Worm (Caenorhabditis elegans) whole organism, young adult: ENCODE data around the gene pqn-63.

Experiments
- B0261.1 ChIP-seq: sonication (generic microtip); optimal IDR thresholded peaks from 2 replicates; lab custom pipeline; 2016; ENCODE audit warnings: mild to moderate bottlenecking, missing genetic modification characterization, moderate library complexity, missing compliant biosample characterization
- F39B2.1 ChIP-seq: fragments of 200-800 bp; sonication (Bioruptor generic); IDR thresholded peaks from 2 replicates; pipeline ENCODE4 v1.3.6; 2022; ENCODE audit warnings: missing genetic modification reagents, missing genetic modification characterization, missing compliant biosample characterization
- ZK185.1 ChIP-seq: sonication (generic microtip); optimal IDR thresholded peaks from 2 replicates; lab custom pipeline; 2016; ENCODE audit warnings: mild to moderate bottlenecking, missing genetic modification characterization, missing compliant biosample characterization; ENCODE audit not compliant: poor library complexity, severe bottlenecking
- hlh-12 ChIP-seq: sonication (generic microtip); optimal IDR thresholded peaks from 2 replicates; lab custom pipeline; 2016; ENCODE audit warnings: missing genetic modification characterization, missing compliant biosample characterization
- nhr-80 ChIP-seq: sonication (generic microtip); optimal IDR thresholded peaks from 2 replicates; lab custom pipeline; 2016; ENCODE audit warnings: missing genetic modification characterization, missing compliant biosample characterization
- pha-4 ChIP-seq: fragments of 150-350 bp; sonication (generic microtip); optimal IDR thresholded peaks from 2 replicates; lab custom pipeline; 2014; ENCODE audit warnings: missing biosample characterization, missing genetic modification reagents, missing genetic modification characterization

- TF ChIP-seq B0261.1 (tag; lab: Kevin White, UChicago) (no peak), F39B2.1 (GFP tag; lab: Robert Waterston, UW) (no peak), hlh-12 (tag; lab: Kevin White, UChicago) (no peak), nhr-80 (tag; lab: Kevin White, UChicago) (no peak), pha-4 (tag; lab: Kevin White, UChicago) (no peak), ZK185.1 (tag; lab: Kevin White, UChicago) (no peak)
Measured at ce11 chrV:9654154-9654805, 38.4 kb downstream of the pqn-63 start, which contains the start of gene cyp-29A4.
